Worm (Caenorhabditis elegans) whole organism, L4/young adult: Measurements from ENCODE around the gene tag-120.

Experiments
- W03F9.2 ChIP-seq: fragments of 150-350 bp; optimal IDR thresholded peaks from 2 replicates; lab custom pipeline; 2014; ENCODE audit warnings: missing biosample characterization, missing genetic modification characterization
- dao-5 ChIP-seq: sonication (generic microtip); optimal IDR thresholded peaks from 2 replicates; lab custom pipeline; 2016; ENCODE audit warnings: missing genotype, missing genetic modification characterization, moderate library complexity, missing compliant biosample characterization

ce11 chrV:9704399-9704798 lies 5.2 kb downstream of the tag-120 start:
- TF ChIP-seq dao-5 (tag; lab: Kevin White, UChicago) (no peak), W03F9.2 (tag; lab: Kevin White, UChicago) (no peak)
